Fruit fly (Drosophila melanogaster) whole organism, embryonic: Measurements from ENCODE around the gene CG15641.

Experiments
- B-H2 ChIP-seq: fragments of 200-800 bp; sonication (Bioruptor generic); optimal IDR thresholded peaks from 2 replicates; lab custom pipeline; 2018; ENCODE audit warnings: missing biosample characterization, mild to moderate bottlenecking, missing genetic modification characterization
- BEAF-32 ChIP-seq: fragments of 200-800 bp; sonication (Bioruptor generic); optimal IDR thresholded peaks from 3 replicates; lab custom pipeline; 2017; ENCODE audit warnings: missing biosample characterization, missing genetic modification characterization, mild to moderate bottlenecking, moderate library complexity, missing genetic modification reagents
- CG11504 ChIP-seq: fragments of 200-800 bp; sonication (Bioruptor generic); optimal IDR thresholded peaks from 3 replicates; lab custom pipeline; 2019; ENCODE audit warnings: missing biosample characterization, mild to moderate bottlenecking, missing genetic modification characterization, moderate library complexity
- CG12391 ChIP-seq: fragments of 200-800 bp; sonication (Bioruptor generic); optimal IDR thresholded peaks from 3 replicates; lab custom pipeline; 2018; ENCODE audit warnings: missing biosample characterization, mild to moderate bottlenecking, missing genetic modification characterization, moderate library complexity
- CG13424 ChIP-seq: fragments of 200-800 bp; sonication (Bioruptor generic); optimal IDR thresholded peaks from 2 replicates; lab custom pipeline; 2019; ENCODE audit warnings: missing biosample characterization, mild to moderate bottlenecking, missing genetic modification characterization, moderate library complexity
- CG15269 ChIP-seq: fragments of 200-800 bp; sonication (Bioruptor generic); optimal IDR thresholded peaks from 2 replicates; lab custom pipeline; 2018; ENCODE audit warnings: missing biosample characterization, mild to moderate bottlenecking, missing genetic modification characterization, moderate library complexity
- CG16813 ChIP-seq: fragments of 200-800 bp; sonication (Bioruptor generic); IDR thresholded peaks from 3 replicates; pipeline ENCODE4 v1.3.6; 2022; ENCODE audit warnings: missing biosample characterization, missing genetic modification characterization; ENCODE audit not compliant: partially characterized antibody
- CG17361 ChIP-seq: fragments of 200-800 bp; sonication (Bioruptor generic); IDR thresholded peaks from 3 replicates; pipeline ENCODE4 v1.3.6; 2022; ENCODE audit warnings: missing biosample characterization, missing genetic modification characterization
- CG17829 ChIP-seq: fragments of 200-800 bp; optimal IDR thresholded peaks from 2 replicates; lab custom pipeline; 2019; ENCODE audit warnings: missing biosample characterization, mild to moderate bottlenecking, missing genetic modification characterization, moderate library complexity
- CG18011 ChIP-seq: fragments of 200-800 bp; sonication (Bioruptor generic); optimal IDR thresholded peaks from 2 replicates; lab custom pipeline; 2017; ENCODE audit warnings: missing biosample characterization, missing genetic modification characterization, mild to moderate bottlenecking, moderate library complexity, missing genotype
- CG18599 ChIP-seq: fragments of 200-800 bp; sonication (Bioruptor generic); optimal IDR thresholded peaks from 3 replicates; lab custom pipeline; 2017; ENCODE audit warnings: missing biosample characterization, missing genetic modification characterization, mild to moderate bottlenecking, moderate library complexity, missing genetic modification reagents
- CG2116 ChIP-seq: fragments of 200-800 bp; sonication (Bioruptor generic); optimal IDR thresholded peaks from 3 replicates; lab custom pipeline; 2018; ENCODE audit warnings: missing biosample characterization, mild to moderate bottlenecking, missing genetic modification characterization
- CG34376 ChIP-seq: fragments of 200-800 bp; sonication (Bioruptor generic); optimal IDR thresholded peaks from 2 replicates; lab custom pipeline; 2018; ENCODE audit warnings: missing biosample characterization, mild to moderate bottlenecking, missing genetic modification characterization
- CG7928 ChIP-seq: fragments of 200-800 bp; sonication (Bioruptor generic); optimal IDR thresholded peaks from 2 replicates; lab custom pipeline; 2017; ENCODE audit warnings: missing biosample characterization, mild to moderate bottlenecking, missing genetic modification characterization
- CG8290 ChIP-seq, 3 experiments: fragments of 200-800 bp; sonication (Bioruptor generic); optimal IDR thresholded peaks; 2 replicates each; lab custom pipeline; 2016 to 2019; ENCODE audit warnings: missing biosample characterization in 3 of 3, missing genetic modification characterization in 3 of 3, mild to moderate bottlenecking in 2 of 3, moderate library complexity in 1 of 3
- CG9437 ChIP-seq: fragments of 200-800 bp; sonication (Bioruptor generic); optimal IDR thresholded peaks from 2 replicates; lab custom pipeline; 2018; ENCODE audit warnings: missing biosample characterization, mild to moderate bottlenecking, missing genetic modification characterization
- CG9727 ChIP-seq: fragments of 200-800 bp; sonication (Bioruptor generic); optimal IDR thresholded peaks from 3 replicates; lab custom pipeline; 2017; ENCODE audit warnings: missing biosample characterization, mild to moderate bottlenecking, missing genetic modification characterization
- CTCF ChIP-seq: fragments of 200-800 bp; sonication (Bioruptor generic); optimal IDR thresholded peaks from 2 replicates; lab custom pipeline; 2017; ENCODE audit warnings: missing biosample characterization, mild to moderate bottlenecking, missing genetic modification characterization, moderate library complexity
- CkIIα-i1 ChIP-seq: fragments of 200-800 bp; sonication (Bioruptor generic); IDR thresholded peaks from 2 replicates; pipeline ENCODE4 v1.3.6; 2022; ENCODE audit warnings: missing biosample characterization, missing genetic modification characterization
- CoRest ChIP-seq: fragments of 200-800 bp; sonication (Bioruptor generic); optimal IDR thresholded peaks from 3 replicates; lab custom pipeline; 2018; ENCODE audit warnings: missing biosample characterization, mild to moderate bottlenecking, missing genetic modification characterization, moderate library complexity
- Doc3 ChIP-seq: fragments of 200-800 bp; sonication (Bioruptor generic); IDR thresholded peaks from 3 replicates; pipeline ENCODE4 v1.3.6; 2022; ENCODE audit warnings: missing biosample characterization, missing genetic modification characterization; ENCODE audit not compliant: partially characterized antibody
- Dref ChIP-seq: fragments of 200-800 bp; sonication (Bioruptor generic); IDR thresholded peaks from 2 replicates; pipeline ENCODE4 v1.3.6; 2022; ENCODE audit warnings: missing biosample characterization, missing genetic modification characterization
- Ets65A ChIP-seq: fragments of 200-800 bp; sonication (Bioruptor generic); peaks from one replicate; lab custom pipeline; 2016; ENCODE audit warnings: missing biosample characterization, missing genetic modification characterization
- GATAe ChIP-seq: fragments of 200-800 bp; sonication (Bioruptor generic); conservative IDR thresholded peaks from 2 replicates; pipeline ENCODE4 v1.3.6; 2022; ENCODE audit warnings: missing biosample characterization, missing genetic modification characterization
- HLH4C ChIP-seq: fragments of 200-800 bp; sonication (Bioruptor generic); IDR thresholded peaks from 3 replicates; pipeline ENCODE4 v1.3.6; 2022; ENCODE audit warnings: missing biosample characterization, missing genetic modification characterization; ENCODE audit not compliant: partially characterized antibody
- MBD-R2 ChIP-seq: fragments of 200-800 bp; sonication (Bioruptor generic); IDR thresholded peaks from 2 replicates; pipeline ENCODE4 v1.3.6; 2022; ENCODE audit warnings: missing biosample characterization, missing genetic modification characterization
- MESR4 ChIP-seq: fragments of 200-800 bp; sonication (Bioruptor generic); optimal IDR thresholded peaks from 2 replicates; lab custom pipeline; 2018; ENCODE audit warnings: missing biosample characterization, mild to moderate bottlenecking, missing genetic modification characterization, moderate library complexity
- Med ChIP-seq: fragments of 200-800 bp; sonication (Bioruptor generic); peaks from one replicate; lab custom pipeline; 2016; ENCODE audit warnings: missing biosample characterization, missing genetic modification characterization, mild to moderate bottlenecking, inconsistent platforms, moderate library complexity
- Mrtf ChIP-seq: fragments of 200-800 bp; sonication (Bioruptor generic); IDR thresholded peaks from 3 replicates; pipeline ENCODE4 v1.3.6; 2022; ENCODE audit warnings: missing biosample characterization, missing genetic modification characterization
- Nf-YC ChIP-seq: fragments of 200-800 bp; optimal IDR thresholded peaks from 3 replicates; lab custom pipeline; 2019; ENCODE audit warnings: missing biosample characterization, mild to moderate bottlenecking, missing genetic modification characterization, moderate library complexity
- Opbp ChIP-seq: fragments of 200-800 bp; sonication (Bioruptor generic); IDR thresholded peaks from 3 replicates; pipeline ENCODE4 v1.3.6; 2022; ENCODE audit warnings: missing biosample characterization, missing genetic modification characterization; ENCODE audit not compliant: partially characterized antibody
- Scr ChIP-seq: fragments of 200-800 bp; sonication (Bioruptor generic); IDR thresholded peaks from 2 replicates; pipeline ENCODE4 v1.3.6; 2022; ENCODE audit warnings: missing biosample characterization, missing genetic modification characterization; ENCODE audit not compliant: partially characterized antibody
- cg ChIP-seq: fragments of 200-800 bp; sonication (Bioruptor generic); optimal IDR thresholded peaks from 3 replicates; lab custom pipeline; 2019; ENCODE audit warnings: missing biosample characterization, mild to moderate bottlenecking, missing genetic modification characterization, moderate library complexity
- disco-r ChIP-seq: fragments of 200-800 bp; sonication (Bioruptor generic); optimal IDR thresholded peaks from 2 replicates; lab custom pipeline; 2016; ENCODE audit warnings: missing biosample characterization, missing genetic modification characterization
- grau ChIP-seq: fragments of 200-800 bp; optimal IDR thresholded peaks from 3 replicates; lab custom pipeline; 2019; ENCODE audit warnings: missing biosample characterization, mild to moderate bottlenecking, missing genetic modification characterization, moderate library complexity
- inv ChIP-seq: fragments of 200-800 bp; sonication (Bioruptor generic); IDR thresholded peaks from 2 replicates; pipeline ENCODE4 v1.3.6; 2022; ENCODE audit warnings: missing biosample characterization, missing genetic modification characterization; ENCODE audit not compliant: partially characterized antibody
- knrl ChIP-seq: fragments of 200-800 bp; sonication (Bioruptor generic); IDR thresholded peaks from 3 replicates; pipeline ENCODE4 v1.3.6; 2022; ENCODE audit warnings: missing biosample characterization, missing genetic modification characterization; ENCODE audit not compliant: partially characterized antibody
- lola ChIP-seq, 3 experiments: fragments of >200 bp in 2 of 3; fragments of 200-800 bp in 1 of 3; sonication (Bioruptor generic) in 1 of 3; optimal IDR thresholded peaks; 2 replicates each; lab custom pipeline; 2017 to 2019; ENCODE audit warnings: missing biosample characterization in 3 of 3, missing genetic modification characterization in 3 of 3, mild to moderate bottlenecking in 1 of 3, moderate library complexity in 1 of 3
- nau ChIP-seq: fragments of 200-800 bp; sonication (Bioruptor generic); optimal IDR thresholded peaks from 3 replicates; lab custom pipeline; 2017; ENCODE audit warnings: missing biosample characterization, mild to moderate bottlenecking, missing genetic modification characterization, missing genetic modification reagents
- nerfin-2 ChIP-seq: fragments of 200-800 bp; sonication (Bioruptor generic); IDR thresholded peaks from 2 replicates; pipeline ENCODE4 v1.3.6; 2022; ENCODE audit warnings: missing biosample characterization, missing genetic modification characterization; ENCODE audit not compliant: partially characterized antibody
- ranshi ChIP-seq: fragments of 200-800 bp; sonication (Bioruptor generic); IDR thresholded peaks from 2 replicates; pipeline ENCODE4 v1.3.6; 2022; ENCODE audit warnings: missing biosample characterization, missing genetic modification characterization
- row ChIP-seq: fragments of 200-800 bp; sonication (Bioruptor generic); IDR thresholded peaks from 3 replicates; pipeline ENCODE4 v1.3.6; 2022; ENCODE audit warnings: missing biosample characterization, missing genetic modification characterization
- sd ChIP-seq: fragments of 200-800 bp; sonication (Bioruptor generic); optimal IDR thresholded peaks from 3 replicates; lab custom pipeline; 2018; ENCODE audit warnings: missing biosample characterization, mild to moderate bottlenecking, missing genetic modification characterization, moderate library complexity
- slp2 ChIP-seq: fragments of 200-800 bp; sonication (Bioruptor generic); optimal IDR thresholded peaks from 2 replicates; lab custom pipeline; 2016; ENCODE audit warnings: missing biosample characterization, missing genetic modification characterization
- stwl ChIP-seq: fragments of 200-800 bp; sonication (Bioruptor generic); optimal IDR thresholded peaks from 3 replicates; lab custom pipeline; 2018; ENCODE audit warnings: missing biosample characterization, mild to moderate bottlenecking, missing genetic modification characterization, moderate library complexity
- vnd ChIP-seq: fragments of 200-800 bp; sonication (Bioruptor generic); IDR thresholded peaks from 3 replicates; pipeline ENCODE4 v1.3.6; 2022; ENCODE audit warnings: missing biosample characterization, missing genetic modification characterization; ENCODE audit not compliant: partially characterized antibody

CG15641 gene

dm6 chrX:15449490-15450326 is 18.0 kb upstream of the CG15641 start, which contains the start of the genes Scamp and Ahcy (continued):
- no peak for TF ChIP-seq nau
- TF ChIP-seq grau (tag; lab: Kevin White, UChicago), result peak; percentile 12
- peak; percentile 32 for TF ChIP-seq stwl
- peak; percentile 45 for TF ChIP-seq CG11504 (tag; lab: Kevin White, UChicago)
- TF ChIP-seq slp2 (GFP tag; lab: Kevin White, UChicago), result no peak
- TF ChIP-seq CG12391 (tag; lab: Kevin White, UChicago), result peak; percentile 43
- peak; percentile 93 for TF ChIP-seq cg (GFP tag; lab: Kevin White, UChicago)
- TF ChIP-seq CkIIα-i1 (GFP tag; lab: Robert Waterston, UW), result no peak
- TF ChIP-seq sd (tag; lab: Kevin White, UChicago), result peak; percentile 53
- no peak for TF ChIP-seq B-H2
- 0 out of 2 replicates have a peak, but pooled peaks have one; percentile 11 for TF ChIP-seq nerfin-2 (GFP tag; lab: Robert Waterston, UW)
- peak; percentile 57; the same call in 2 of the 3 replicates for TF ChIP-seq CG17361 (GFP tag; lab: Robert Waterston, UW)
- peak; percentile 68 for TF ChIP-seq Scr
- peak; percentile 77 for TF ChIP-seq CG2116
- peak; percentile 38 for TF ChIP-seq MBD-R2 (GFP tag; lab: Robert Waterston, UW)
- peak; percentile 47; the same call in 1 of the 3 replicates for TF ChIP-seq vnd (GFP tag; lab: Robert Waterston, UW)
- peak; percentile 48; the same call in 2 of the 3 replicates for TF ChIP-seq CG16813
- peak; percentile 39 for TF ChIP-seq CG18011 (GFP tag; lab: Kevin White, UChicago)
- TF ChIP-seq CG34376 (GFP tag; lab: Kevin White, UChicago), result no peak
- TF ChIP-seq Ets65A, result peak; percentile 7
- no peak for TF ChIP-seq CTCF (GFP tag; lab: Kevin White, UChicago)
- peak; percentile 35 for TF ChIP-seq CoRest (tag; lab: Kevin White, UChicago)
- TF ChIP-seq MESR4 (GFP tag; lab: Kevin White, UChicago), result peak; percentile 91
- no peak for TF ChIP-seq ranshi
- TF ChIP-seq BEAF-32, result peak; percentile 75
- TF ChIP-seq Nf-YC (tag; lab: Kevin White, UChicago), result peak; percentile 15
- no peak for TF ChIP-seq Mrtf (GFP tag; lab: Robert Waterston, UW)
- peak; percentile 5 for TF ChIP-seq CG13424 (tag; lab: Kevin White, UChicago)
- TF ChIP-seq CG9437 (GFP tag; lab: Kevin White, UChicago), result peak; percentile 14
- TF ChIP-seq Med (GFP tag; lab: Kevin White, UChicago), result peak; percentile 66
- peak; percentile 44; the same call in 1 of the 2 replicates for TF ChIP-seq inv
- TF ChIP-seq CG8290 (GFP tag; optimal IDR thresholded peaks at IDR 0.05; lab: Kevin White, UChicago), result peak; percentile 18
- TF ChIP-seq CG8290 (tag; optimal IDR thresholded peaks at IDR 0.05; lab: Kevin White, UChicago), result no peak
- peak; percentile 17 for TF ChIP-seq CG15269 (tag; lab: Kevin White, UChicago)
- peak; percentile 81 for TF ChIP-seq CG7928
- TF ChIP-seq CG18599 (GFP tag; lab: Kevin White, UChicago), result no peak
- peak; percentile 14 for TF ChIP-seq CG17829 (tag; lab: Kevin White, UChicago)
- TF ChIP-seq CG9727 (GFP tag; lab: Kevin White, UChicago), result peak; percentile 48
- TF ChIP-seq Doc3 (GFP tag; lab: Robert Waterston, UW), result 0 out of 3 replicates have a peak, but pooled peaks have one; percentile 42
- TF ChIP-seq row (GFP tag; lab: Robert Waterston, UW), result peak; percentile 46; the same call in 2 of the 3 replicates
- peak; percentile 65 for TF ChIP-seq Dref
- peak; percentile 17; the same call in 1 of the 3 replicates for TF ChIP-seq Opbp
- no peak for TF ChIP-seq disco-r (GFP tag; lab: Kevin White, UChicago)
- peak; percentile 63; the same call in 2 of the 3 replicates for TF ChIP-seq knrl (GFP tag; lab: Robert Waterston, UW)
- no peak for TF ChIP-seq GATAe (GFP tag; lab: Robert Waterston, UW)
- peak in 1 of 3 experiments; percentile 10 for TF ChIP-seq lola (GFP tag; optimal IDR thresholded peaks at IDR 0.05; lab: Kevin White, UChicago)
- peak; percentile 60; the same call in 2 of the 3 replicates for TF ChIP-seq HLH4C (GFP tag; lab: Robert Waterston, UW)
